Fruit fly (Drosophila melanogaster) whole organism, embryonic: ENCODE data around the gene CIA30.

Experiments used
- Bdp1 ChIP-seq: fragments of 200-800 bp; sonication (Bioruptor generic); optimal IDR thresholded peaks from 3 replicates; lab custom pipeline; 2016; ENCODE audit warnings: missing biosample characterization, missing genetic modification characterization
- CG11695 ChIP-seq: fragments of 200-800 bp; sonication (Bioruptor generic); IDR thresholded peaks from 3 replicates; pipeline ENCODE4 v1.3.6; 2022; ENCODE audit warnings: missing biosample characterization, missing genetic modification characterization
- CG12299 ChIP-seq: fragments of 200-800 bp; sonication (Bioruptor generic); optimal IDR thresholded peaks from 2 replicates; lab custom pipeline; 2018; ENCODE audit warnings: missing biosample characterization, mild to moderate bottlenecking, missing genetic modification characterization
- CG12942 ChIP-seq: fragments of 200-800 bp; sonication (Bioruptor generic); optimal IDR thresholded peaks from 3 replicates; lab custom pipeline; 2016; ENCODE audit warnings: missing biosample characterization, missing genetic modification characterization
- CG13424 ChIP-seq: fragments of 200-800 bp; sonication (Bioruptor generic); optimal IDR thresholded peaks from 2 replicates; lab custom pipeline; 2019; ENCODE audit warnings: missing biosample characterization, mild to moderate bottlenecking, missing genetic modification characterization, moderate library complexity
- CG14860 ChIP-seq: fragments of 200-800 bp; sonication (Bioruptor generic); IDR thresholded peaks from 3 replicates; pipeline ENCODE4 v1.3.6; 2022; ENCODE audit warnings: missing biosample characterization, missing genetic modification characterization; ENCODE audit not compliant: partially characterized antibody
- CG14965 ChIP-seq: fragments of 200-800 bp; sonication (Bioruptor generic); optimal IDR thresholded peaks from 2 replicates; lab custom pipeline; 2016; ENCODE audit warnings: missing biosample characterization, missing genetic modification characterization, borderline replicate concordance
- CG17186 ChIP-seq: fragments of 200-800 bp; sonication (Bioruptor generic); optimal IDR thresholded peaks from 3 replicates; lab custom pipeline; 2017; ENCODE audit warnings: missing biosample characterization, missing genetic modification reagents, missing genetic modification characterization
- CG17361 ChIP-seq: fragments of 200-800 bp; sonication (Bioruptor generic); IDR thresholded peaks from 3 replicates; pipeline ENCODE4 v1.3.6; 2022; ENCODE audit warnings: missing biosample characterization, missing genetic modification characterization
- CG17802 ChIP-seq: fragments of 200-800 bp; sonication (Bioruptor generic); optimal IDR thresholded peaks from 2 replicates; lab custom pipeline; 2018; ENCODE audit warnings: missing biosample characterization, mild to moderate bottlenecking, missing genetic modification characterization, moderate library complexity
- CG3163 ChIP-seq: fragments of 200-800 bp; sonication (Bioruptor generic); optimal IDR thresholded peaks from 3 replicates; lab custom pipeline; 2016; ENCODE audit warnings: missing biosample characterization, missing genetic modification characterization
- CG3407 ChIP-seq: fragments of 200-800 bp; sonication (Bioruptor generic); optimal IDR thresholded peaks from 2 replicates; lab custom pipeline; 2018; ENCODE audit warnings: missing biosample characterization, mild to moderate bottlenecking, missing genetic modification characterization
- CG34376 ChIP-seq: fragments of 200-800 bp; sonication (Bioruptor generic); optimal IDR thresholded peaks from 2 replicates; lab custom pipeline; 2018; ENCODE audit warnings: missing biosample characterization, mild to moderate bottlenecking, missing genetic modification characterization
- CG4328 ChIP-seq: fragments of 200-800 bp; sonication (Bioruptor generic); optimal IDR thresholded peaks from 3 replicates; lab custom pipeline; 2017; ENCODE audit warnings: missing biosample characterization, missing genetic modification reagents, missing genetic modification characterization
- CG4424 ChIP-seq: fragments of 200-800 bp; sonication (Bioruptor generic); optimal IDR thresholded peaks from 3 replicates; lab custom pipeline; 2016; ENCODE audit warnings: missing biosample characterization, missing genetic modification characterization
- CG9609 ChIP-seq: fragments of 200-800 bp; sonication (Bioruptor generic); optimal IDR thresholded peaks from 3 replicates; lab custom pipeline; 2016; ENCODE audit warnings: missing biosample characterization, missing genetic modification characterization
- CG9727 ChIP-seq: fragments of 200-800 bp; sonication (Bioruptor generic); optimal IDR thresholded peaks from 3 replicates; lab custom pipeline; 2017; ENCODE audit warnings: missing biosample characterization, mild to moderate bottlenecking, missing genetic modification characterization
- Dref ChIP-seq: fragments of 200-800 bp; sonication (Bioruptor generic); IDR thresholded peaks from 2 replicates; pipeline ENCODE4 v1.3.6; 2022; ENCODE audit warnings: missing biosample characterization, missing genetic modification characterization
- E2f1 ChIP-seq: fragments of 200-800 bp; sonication (Bioruptor generic); IDR thresholded peaks from 2 replicates; pipeline ENCODE4 v1.3.6; 2022; ENCODE audit warnings: missing biosample characterization, missing genetic modification characterization
- ERR ChIP-seq: fragments of 200-800 bp; sonication (Bioruptor generic); optimal IDR thresholded peaks from 2 replicates; lab custom pipeline; 2016; ENCODE audit warnings: missing biosample characterization, missing genetic modification characterization
- HmgD ChIP-seq: fragments of 200-800 bp; sonication (Bioruptor generic); optimal IDR thresholded peaks from 3 replicates; lab custom pipeline; 2016; ENCODE audit warnings: missing biosample characterization, missing genetic modification characterization
- Hmx ChIP-seq: fragments of 200-800 bp; sonication (Bioruptor generic); optimal IDR thresholded peaks from 2 replicates; lab custom pipeline; 2016; ENCODE audit warnings: missing biosample characterization, missing genetic modification characterization
- NFAT ChIP-seq: fragments of 200-800 bp; sonication (Bioruptor generic); IDR thresholded peaks from 2 replicates; pipeline ENCODE4 v1.3.6; 2022; ENCODE audit warnings: missing biosample characterization, missing genetic modification characterization
- Nf-YB ChIP-seq: fragments of 200-800 bp; sonication (Bioruptor generic); optimal IDR thresholded peaks from 3 replicates; lab custom pipeline; 2019; ENCODE audit warnings: missing biosample characterization, mild to moderate bottlenecking, missing genetic modification characterization, moderate library complexity
- Rfx ChIP-seq: fragments of 200-800 bp; sonication (Bioruptor generic); IDR thresholded peaks from 2 replicates; pipeline ENCODE4 v1.3.6; 2022; ENCODE audit warnings: missing biosample characterization, missing genetic modification characterization
- Scr ChIP-seq: fragments of 200-800 bp; sonication (Bioruptor generic); IDR thresholded peaks from 2 replicates; pipeline ENCODE4 v1.3.6; 2022; ENCODE audit warnings: missing biosample characterization, missing genetic modification characterization; ENCODE audit not compliant: partially characterized antibody
- Sox100B ChIP-seq: fragments of 200-800 bp; sonication (Bioruptor generic); optimal IDR thresholded peaks from 3 replicates; lab custom pipeline; 2018; ENCODE audit warnings: missing biosample characterization, mild to moderate bottlenecking, missing genetic modification characterization
- TFAM ChIP-seq: fragments of 200-800 bp; sonication (Bioruptor generic); optimal IDR thresholded peaks from 2 replicates; lab custom pipeline; 2017; ENCODE audit warnings: missing biosample characterization, missing genetic modification characterization, inconsistent platforms
- Taf1 ChIP-seq: fragments of 200-800 bp; sonication (Bioruptor generic); IDR thresholded peaks from 2 replicates; pipeline ENCODE4 v1.3.6; 2022; ENCODE audit warnings: missing biosample characterization, missing genetic modification characterization
- bcd ChIP-seq: fragments of 200-800 bp; sonication (Bioruptor generic); optimal IDR thresholded peaks from 2 replicates; lab custom pipeline; 2017; ENCODE audit warnings: missing biosample characterization, mild to moderate bottlenecking, missing genetic modification characterization
- br ChIP-seq: fragments of >200 bp; optimal IDR thresholded peaks from 2 replicates; lab custom pipeline; 2017
- btn ChIP-seq: fragments of 200-800 bp; sonication (Bioruptor generic); optimal IDR thresholded peaks from 2 replicates; lab custom pipeline; 2016; ENCODE audit warnings: missing biosample characterization, missing genetic modification characterization
- dimm ChIP-seq: fragments of 200-800 bp; sonication (Bioruptor generic); IDR thresholded peaks from 2 replicates; pipeline ENCODE4 v1.3.6; 2022; ENCODE audit warnings: missing biosample characterization, missing genetic modification characterization
- ewg ChIP-seq: fragments of 200-800 bp; sonication (Bioruptor generic); optimal IDR thresholded peaks from 3 replicates; lab custom pipeline; 2017; ENCODE audit warnings: mild to moderate bottlenecking, missing biosample characterization, missing genetic modification reagents, missing genetic modification characterization
- fu2 ChIP-seq: fragments of 200-800 bp; sonication (Bioruptor generic); optimal IDR thresholded peaks from 2 replicates; lab custom pipeline; 2016; ENCODE audit warnings: missing biosample characterization, missing genetic modification characterization
- her ChIP-seq: fragments of 200-800 bp; sonication (Bioruptor generic); optimal IDR thresholded peaks from 2 replicates; lab custom pipeline; 2016; ENCODE audit warnings: missing biosample characterization, missing genetic modification characterization
- ind ChIP-seq: fragments of 200-800 bp; sonication (Bioruptor generic); optimal IDR thresholded peaks from 3 replicates; lab custom pipeline; 2016; ENCODE audit warnings: missing biosample characterization, missing genetic modification characterization
- inv ChIP-seq: fragments of 200-800 bp; sonication (Bioruptor generic); IDR thresholded peaks from 2 replicates; pipeline ENCODE4 v1.3.6; 2022; ENCODE audit warnings: missing biosample characterization, missing genetic modification characterization; ENCODE audit not compliant: partially characterized antibody
- kah ChIP-seq: fragments of 200-800 bp; sonication (Bioruptor generic); optimal IDR thresholded peaks from 2 replicates; lab custom pipeline; 2018; ENCODE audit warnings: missing biosample characterization, mild to moderate bottlenecking, missing genetic modification characterization
- nmo ChIP-seq: fragments of 200-800 bp; sonication (Bioruptor generic); optimal IDR thresholded peaks from 2 replicates; lab custom pipeline; 2018; ENCODE audit warnings: missing biosample characterization, mild to moderate bottlenecking, missing genetic modification characterization, moderate library complexity
- peb ChIP-seq: fragments of 200-800 bp; sonication (Bioruptor generic); IDR thresholded peaks from 2 replicates; pipeline ENCODE4 v1.3.6; 2022; ENCODE audit warnings: missing biosample characterization, missing genetic modification characterization
- salm ChIP-seq: fragments of 200-800 bp; sonication (Bioruptor generic); optimal IDR thresholded peaks from 2 replicates; lab custom pipeline; 2018; ENCODE audit warnings: missing biosample characterization, mild to moderate bottlenecking, missing genetic modification characterization
- sd ChIP-seq: fragments of 200-800 bp; sonication (Bioruptor generic); optimal IDR thresholded peaks from 3 replicates; lab custom pipeline; 2018; ENCODE audit warnings: missing biosample characterization, mild to moderate bottlenecking, missing genetic modification characterization, moderate library complexity
- sima ChIP-seq: fragments of 200-800 bp; sonication (Bioruptor generic); optimal IDR thresholded peaks from 2 replicates; lab custom pipeline; 2016; ENCODE audit warnings: missing biosample characterization, missing genetic modification characterization
- sisA ChIP-seq: fragments of 200-800 bp; sonication (Bioruptor generic); IDR thresholded peaks from 2 replicates; pipeline ENCODE4 v1.3.6; 2022; ENCODE audit warnings: missing biosample characterization, missing genetic modification characterization
- slbo ChIP-seq: fragments of 200-800 bp; sonication (Bioruptor generic); IDR thresholded peaks from 2 replicates; pipeline ENCODE4 v1.3.6; 2022; ENCODE audit warnings: missing biosample characterization, missing genetic modification characterization
- sqz ChIP-seq: fragments of 200-800 bp; sonication (Bioruptor generic); optimal IDR thresholded peaks from 3 replicates; lab custom pipeline; 2018; ENCODE audit warnings: missing biosample characterization, mild to moderate bottlenecking, missing genetic modification characterization
- sug ChIP-seq: fragments of 200-800 bp; optimal IDR thresholded peaks from 2 replicates; lab custom pipeline; 2019; ENCODE audit warnings: missing biosample characterization, mild to moderate bottlenecking, missing genetic modification characterization, moderate library complexity
- tll ChIP-seq, 2 experiments: fragments of 200-800 bp in 1 of 2; fragments of >200 bp in 1 of 2; sonication (Bioruptor generic) in 1 of 2; optimal IDR thresholded peaks; 2 replicates each; lab custom pipeline; 2017 to 2019; ENCODE audit warnings: missing biosample characterization in 2 of 2, missing genetic modification characterization in 2 of 2, mild to moderate bottlenecking in 1 of 2, moderate library complexity in 1 of 2
- trh ChIP-seq: fragments of 200-800 bp; sonication (Bioruptor generic); optimal IDR thresholded peaks from 2 replicates; lab custom pipeline; 2016; ENCODE audit warnings: missing biosample characterization, missing genetic modification characterization
- tx ChIP-seq: fragments of 200-800 bp; sonication (Bioruptor generic); optimal IDR thresholded peaks from 2 replicates; lab custom pipeline; 2016; ENCODE audit warnings: missing biosample characterization, missing genetic modification characterization

CIA30 gene

DNA sequence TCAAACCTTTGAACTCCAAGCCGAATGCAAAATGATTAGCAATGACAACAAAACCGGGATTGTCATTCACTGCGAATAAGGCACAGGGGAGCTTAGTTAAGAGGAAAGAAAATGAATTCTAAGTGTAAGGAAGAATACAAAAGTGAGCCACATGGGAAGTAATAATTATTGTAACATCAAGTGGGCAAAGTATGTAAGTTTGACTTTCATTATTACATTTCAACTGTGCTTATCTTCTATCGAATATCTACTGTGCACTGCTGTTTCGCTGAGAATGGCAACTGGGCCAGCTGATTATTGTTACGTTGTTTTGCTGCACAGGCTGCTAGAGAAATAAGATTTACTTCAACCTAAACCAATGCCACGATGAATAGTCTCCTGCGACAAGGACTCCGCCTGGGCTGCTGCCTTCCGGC is at the start of gene CIA30, which contains the start of gene CG7601 (continued):
- TF ChIP-seq sima: peak; percentile 97
- TF ChIP-seq CG13424: peak; percentile 98
- peak; percentile 29; the same call in 1 of the 2 replicates for TF ChIP-seq Scr (GFP tag; lab: Robert Waterston, UW)
- TF ChIP-seq E2f1: peak; percentile 100
- TF ChIP-seq CG12942 (GFP tag; lab: Kevin White, UChicago): peak; percentile 98
- peak; percentile 98 for TF ChIP-seq tx (GFP tag; lab: Kevin White, UChicago)
- TF ChIP-seq CG3163 (GFP tag; lab: Kevin White, UChicago): peak; percentile 91
- peak; percentile 91 for TF ChIP-seq CG17802 (tag; lab: Kevin White, UChicago)
- no peak for TF ChIP-seq inv (GFP tag; lab: Robert Waterston, UW)
- peak; percentile 98 for TF ChIP-seq fu2 (GFP tag; lab: Kevin White, UChicago)
- peak; percentile 92 for TF ChIP-seq kah (GFP tag; lab: Kevin White, UChicago)
- peak; percentile 93 for TF ChIP-seq CG3407 (GFP tag; lab: Kevin White, UChicago)
- peak; percentile 98 for TF ChIP-seq CG34376 (GFP tag; lab: Kevin White, UChicago)
- TF ChIP-seq CG9727 (GFP tag; lab: Kevin White, UChicago): peak; percentile 98
- TF ChIP-seq nmo (GFP tag; lab: Kevin White, UChicago): peak; percentile 99
- TF ChIP-seq her (GFP tag; lab: Kevin White, UChicago): peak; percentile 97
- peak; percentile 7 to 41 for TF ChIP-seq tll (GFP tag; optimal IDR thresholded peaks at IDR 0.05; lab: Kevin White, UChicago)
- peak; percentile 93 for TF ChIP-seq CG17186 (GFP tag; lab: Kevin White, UChicago)
- peak; percentile 98 for TF ChIP-seq sug (tag; lab: Kevin White, UChicago)
- TF ChIP-seq CG17361: peak; percentile 96
- TF ChIP-seq br (lab: Kevin White, UChicago): no peak
- TF ChIP-seq ind (GFP tag; lab: Kevin White, UChicago): peak; percentile 100
- TF ChIP-seq btn (GFP tag; lab: Kevin White, UChicago): peak; percentile 99
- TF ChIP-seq CG4328 (GFP tag; lab: Kevin White, UChicago): peak; percentile 98
- TF ChIP-seq ERR (GFP tag; lab: Kevin White, UChicago): peak; percentile 98
- peak; percentile 81 for TF ChIP-seq Nf-YB (GFP tag; lab: Kevin White, UChicago)
- peak; percentile 100 for TF ChIP-seq Taf1
- peak; percentile 93 for TF ChIP-seq salm (tag; lab: Kevin White, UChicago)
- peak; percentile 93 for TF ChIP-seq Bdp1 (GFP tag; lab: Kevin White, UChicago)
- TF ChIP-seq slbo (GFP tag; lab: Robert Waterston, UW): peak; percentile 100
- TF ChIP-seq CG11695 (GFP tag; lab: Robert Waterston, UW): peak; percentile 100
- TF ChIP-seq bcd (GFP tag; lab: Kevin White, UChicago): peak; percentile 99
- TF ChIP-seq CG14965 (GFP tag; lab: Kevin White, UChicago): peak; percentile 92
- peak; percentile 84 for TF ChIP-seq TFAM
- TF ChIP-seq sd (tag; lab: Kevin White, UChicago): no peak
- TF ChIP-seq NFAT (GFP tag; lab: Robert Waterston, UW): peak; percentile 100
- TF ChIP-seq Sox100B (GFP tag; lab: Kevin White, UChicago): peak; percentile 97
- TF ChIP-seq sqz (GFP tag; lab: Kevin White, UChicago): no peak
- TF ChIP-seq CG4424 (GFP tag; lab: Kevin White, UChicago): peak; percentile 99
- TF ChIP-seq CG12299 (tag; lab: Kevin White, UChicago): peak; percentile 96
- TF ChIP-seq dimm (GFP tag; lab: Robert Waterston, UW): peak; percentile 100
- TF ChIP-seq peb (GFP tag; lab: Robert Waterston, UW): peak; percentile 100
- TF ChIP-seq CG9609 (GFP tag; lab: Kevin White, UChicago): peak; percentile 98
- peak; percentile 61 for TF ChIP-seq Dref
- peak; percentile 97 for TF ChIP-seq HmgD
- no peak for TF ChIP-seq CG14860 (GFP tag; lab: Robert Waterston, UW)
- peak; percentile 100 for TF ChIP-seq Rfx
- peak; percentile 90 for TF ChIP-seq ewg
- TF ChIP-seq Hmx (GFP tag; lab: Kevin White, UChicago): peak; percentile 96
- TF ChIP-seq sisA (GFP tag; lab: Robert Waterston, UW): peak; percentile 100
- peak; percentile 97 for TF ChIP-seq trh
